6 fruit fly cellular contexts compared by ENCODE assay signal in genomic region chr3R:22368777-22369214, dm6.
TF ChIP-seq lines count a peak whose summit lies in the region.

No protein-coding gene starts in this region.

- TF ChIP-seq CTCF in whole organism, embryonic (GFP tag; optimal IDR thresholded peaks at IDR 0.05; lab: Kevin White, UChicago) = no peak

TF ChIP-seq in whole organism, 6 proteins besides CTCF, POLR2A, EP300 and RAD21:
- peak; percentile 72 for TF ChIP-seq pan (optimal IDR thresholded peaks at IDR 0.05; lab: Kevin White, UChicago)
- TF ChIP-seq psq (optimal IDR thresholded peaks at IDR 0.05; lab: Kevin White, UChicago) = no peak

TF ChIP-seq in whole organism, adult, 20 proteins besides CTCF, POLR2A, EP300 and RAD21:
- TF ChIP-seq Hr96 (GFP tag; optimal IDR thresholded peaks at IDR 0.05; lab: Kevin White, UChicago) (peak; percentile 72), CG14711 (tag; optimal IDR thresholded peaks at IDR 0.05; lab: Kevin White, UChicago) (no peak), CG7101 (tag; optimal IDR thresholded peaks at IDR 0.05; lab: Kevin White, UChicago) (peak; percentile 52), CG7045 (GFP tag; optimal IDR thresholded peaks at IDR 0.05; lab: Kevin White, UChicago) (peak; percentile 53), kay (GFP tag; lab: Kevin White, UChicago; ENCODE audit: borderline replicate concordance) (peak; percentile 79), CG33017 (tag; optimal IDR thresholded peaks at IDR 0.05; lab: Kevin White, UChicago) (peak; percentile 30), CG11617 (GFP tag; optimal IDR thresholded peaks at IDR 0.05; lab: Kevin White, UChicago) (peak; percentile 19), toe (GFP tag; optimal IDR thresholded peaks at IDR 0.05; lab: Kevin White, UChicago) (no peak), cnc (optimal IDR thresholded peaks at IDR 0.05; lab: Kevin White, UChicago) (no peak), bab1 (GFP tag; optimal IDR thresholded peaks at IDR 0.05; lab: Kevin White, UChicago) (peak; percentile 2), Mnt (GFP tag; optimal IDR thresholded peaks at IDR 0.05; lab: Kevin White, UChicago) (no peak)

TF ChIP-seq in whole organism, embryonic, 481 proteins besides CTCF, POLR2A, EP300 and RAD21 (continues in another document):
- peak; percentile 71 for TF ChIP-seq mam (GFP tag; optimal IDR thresholded peaks at IDR 0.05; lab: Kevin White, UChicago)
- TF ChIP-seq tll (GFP tag; optimal IDR thresholded peaks at IDR 0.05; lab: Kevin White, UChicago) = no peak
- peak; percentile 80 for TF ChIP-seq CG7839 (tag; optimal IDR thresholded peaks at IDR 0.05; lab: Kevin White, UChicago)
- peak in 1 of 3 experiments; percentile 23 for TF ChIP-seq lola (GFP tag; optimal IDR thresholded peaks at IDR 0.05; lab: Kevin White, UChicago)
- TF ChIP-seq cwo (GFP tag; optimal IDR thresholded peaks at IDR 0.05; lab: Kevin White, UChicago) = peak; percentile 55
- TF ChIP-seq HHEX (GFP tag; optimal IDR thresholded peaks at IDR 0.05; lab: Kevin White, UChicago) = peak; percentile 49
- TF ChIP-seq CG5245 (GFP tag; optimal IDR thresholded peaks at IDR 0.05; lab: Kevin White, UChicago) = peak; percentile 32
- TF ChIP-seq gem (tag; optimal IDR thresholded peaks at IDR 0.05; lab: Kevin White, UChicago) = peak; percentile 76
- peak; percentile 76 for TF ChIP-seq ken (GFP tag; IDR thresholded peaks at IDR 0.05; lab: Robert Waterston, UW)
- TF ChIP-seq en (GFP tag; optimal IDR thresholded peaks at IDR 0.05; lab: Kevin White, UChicago) = no peak
- TF ChIP-seq CG9609 (GFP tag; optimal IDR thresholded peaks at IDR 0.05; lab: Kevin White, UChicago) = no peak
- TF ChIP-seq maf-S (GFP tag; optimal IDR thresholded peaks at IDR 0.05; lab: Kevin White, UChicago) = no peak
- peak; percentile 27 for TF ChIP-seq CG6254 (GFP tag; optimal IDR thresholded peaks at IDR 0.05; lab: Kevin White, UChicago)
- TF ChIP-seq Sry-β (GFP tag; optimal IDR thresholded peaks at IDR 0.05; lab: Kevin White, UChicago) = no peak
- TF ChIP-seq Trl (optimal IDR thresholded peaks at IDR 0.05; lab: Kevin White, UChicago) = peak; percentile 68 to 80
- TF ChIP-seq Trl (GFP tag; optimal IDR thresholded peaks at IDR 0.05; lab: Kevin White, UChicago) = peak; percentile 35
- peak; percentile 69; the same call in 2 of the 3 replicates for TF ChIP-seq CG3726 (GFP tag; IDR thresholded peaks at IDR 0.05; lab: Robert Waterston, UW)
- TF ChIP-seq Myb (GFP tag; optimal IDR thresholded peaks at IDR 0.05; lab: Kevin White, UChicago) = no peak
- TF ChIP-seq D (optimal IDR thresholded peaks at IDR 0.05; lab: Kevin White, UChicago) = no peak
- peak; percentile 41 for TF ChIP-seq D (GFP tag; optimal IDR thresholded peaks at IDR 0.05; lab: Kevin White, UChicago)

TF ChIP-seq in whole organism, prepupa, 60 proteins besides CTCF, POLR2A, EP300 and RAD21 (continues in another document):
- peak; percentile 37 for TF ChIP-seq Hr39 (GFP tag; optimal IDR thresholded peaks at IDR 0.05; lab: Kevin White, UChicago)
- no peak for TF ChIP-seq CG16779 (tag; optimal IDR thresholded peaks at IDR 0.05; lab: Kevin White, UChicago)
- TF ChIP-seq fd59A (GFP tag; optimal IDR thresholded peaks at IDR 0.05; lab: Kevin White, UChicago) = peak; percentile 44
- TF ChIP-seq Eip75B (GFP tag; optimal IDR thresholded peaks at IDR 0.05; lab: Kevin White, UChicago) = peak; percentile 60
- peak; percentile 79 for TF ChIP-seq CG11294 (GFP tag; IDR thresholded peaks at IDR 0.05; lab: Robert Waterston, UW)
- TF ChIP-seq Blimp-1 (GFP tag; optimal IDR thresholded peaks at IDR 0.05; lab: Kevin White, UChicago) = no peak
- TF ChIP-seq CG10631 (GFP tag; optimal IDR thresholded peaks at IDR 0.05; lab: Kevin White, UChicago) = peak; percentile 62
- peak; percentile 61 for TF ChIP-seq Gug (GFP tag; IDR thresholded peaks at IDR 0.05; lab: Robert Waterston, UW)
- peak; percentile 46 for TF ChIP-seq CG31627 (GFP tag; optimal IDR thresholded peaks at IDR 0.05; lab: Kevin White, UChicago)
- no peak for TF ChIP-seq Sox15 (GFP tag; optimal IDR thresholded peaks at IDR 0.05; lab: Kevin White, UChicago)
- TF ChIP-seq ss (GFP tag; optimal IDR thresholded peaks at IDR 0.05; lab: Kevin White, UChicago) = no peak
- peak; percentile 36 for TF ChIP-seq Eip93F (GFP tag; optimal IDR thresholded peaks at IDR 0.05; lab: Kevin White, UChicago)
- TF ChIP-seq pdm3 (GFP tag; optimal IDR thresholded peaks at IDR 0.05; lab: Kevin White, UChicago) = no peak
- TF ChIP-seq dsx (GFP tag; optimal IDR thresholded peaks at IDR 0.05; lab: Kevin White, UChicago; ENCODE audit: poor library complexity, severe bottlenecking) = peak; percentile 5
- peak; percentile 39 for TF ChIP-seq CG10669 (GFP tag; optimal IDR thresholded peaks at IDR 0.05; lab: Kevin White, UChicago)
- TF ChIP-seq Smox (GFP tag; optimal IDR thresholded peaks at IDR 0.05; lab: Kevin White, UChicago) = no peak
- TF ChIP-seq Sox14 (GFP tag; optimal IDR thresholded peaks at IDR 0.05; lab: Kevin White, UChicago) = peak; percentile 38
- TF ChIP-seq acj6 (GFP tag; optimal IDR thresholded peaks at IDR 0.05; lab: Kevin White, UChicago) = peak; percentile 72
- peak; percentile 13 for TF ChIP-seq CG11762 (GFP tag; optimal IDR thresholded peaks at IDR 0.05; lab: Kevin White, UChicago; ENCODE audit: insufficient read depth)
- TF ChIP-seq esn (GFP tag; optimal IDR thresholded peaks at IDR 0.05; lab: Kevin White, UChicago) = peak; percentile 75

TF ChIP-seq in whole organism, pupa, 21 proteins besides CTCF, POLR2A, EP300 and RAD21:
- TF ChIP-seq CG34367 (tag; optimal IDR thresholded peaks at IDR 0.05; lab: Kevin White, UChicago) (no peak), Snoo (tag; optimal IDR thresholded peaks at IDR 0.05; lab: Kevin White, UChicago) (peak; percentile 74), CG8159 (tag; optimal IDR thresholded peaks at IDR 0.05; lab: Kevin White, UChicago) (no peak), fd96Ca (GFP tag; IDR thresholded peaks at IDR 0.05; lab: Robert Waterston, UW) (peak; percentile 77), CG15710 (tag; optimal IDR thresholded peaks at IDR 0.05; lab: Kevin White, UChicago) (peak; percentile 55), CG8301 (tag; optimal IDR thresholded peaks at IDR 0.05; lab: Kevin White, UChicago) (peak; percentile 11), CG9948 (tag; optimal IDR thresholded peaks at IDR 0.05; lab: Kevin White, UChicago) (peak; percentile 32), CG32121 (GFP tag; IDR thresholded peaks at IDR 0.05; lab: Robert Waterston, UW) (peak; percentile 64), Ets98B (GFP tag; IDR thresholded peaks at IDR 0.05; lab: Robert Waterston, UW) (peak; percentile 63), rn (GFP tag; IDR thresholded peaks at IDR 0.05; lab: Robert Waterston, UW) (peak; percentile 69), Pif1B (GFP tag; optimal IDR thresholded peaks at IDR 0.05; lab: Kevin White, UChicago) (peak; percentile 80), gl (tag; optimal IDR thresholded peaks at IDR 0.05; lab: Kevin White, UChicago) (no peak), EcR (GFP tag; optimal IDR thresholded peaks at IDR 0.05; lab: Kevin White, UChicago) (no peak), CG12605 (GFP tag; IDR thresholded peaks at IDR 0.05; lab: Robert Waterston, UW) (peak; percentile 68), CG14655 (GFP tag; optimal IDR thresholded peaks at IDR 0.05; lab: Kevin White, UChicago) (no peak), D1 (tag; optimal IDR thresholded peaks at IDR 0.05; lab: Kevin White, UChicago) (no peak), CG17806 (tag; optimal IDR thresholded peaks at IDR 0.05; lab: Kevin White, UChicago) (peak; percentile 11), Pif1A (GFP tag; optimal IDR thresholded peaks at IDR 0.05; lab: Kevin White, UChicago) (peak; percentile 67), CG13204 (GFP tag; optimal IDR thresholded peaks at IDR 0.05; lab: Kevin White, UChicago) (no peak), CG4496 (GFP tag; IDR thresholded peaks at IDR 0.05; lab: Robert Waterston, UW) (peak; percentile 72), CG10348 (GFP tag; IDR thresholded peaks at IDR 0.05; lab: Robert Waterston, UW) (no peak)

TF ChIP-seq in whole organism, wandering third instar larva, 38 proteins besides CTCF, POLR2A, EP300 and RAD21:
- TF ChIP-seq ey (GFP tag; optimal IDR thresholded peaks at IDR 0.05; lab: Kevin White, UChicago) = peak; percentile 60
- TF ChIP-seq h (GFP tag; optimal IDR thresholded peaks at IDR 0.05; lab: Kevin White, UChicago) = peak; percentile 57
- no peak for TF ChIP-seq CG9705 (GFP tag; optimal IDR thresholded peaks at IDR 0.05; lab: Kevin White, UChicago)
- TF ChIP-seq sage (GFP tag; optimal IDR thresholded peaks at IDR 0.05; lab: Kevin White, UChicago) = peak; percentile 30
- peak; percentile 67 for TF ChIP-seq psq (GFP tag; optimal IDR thresholded peaks at IDR 0.05; lab: Kevin White, UChicago)
- peak; percentile 48 for TF ChIP-seq HLH106 (tag; optimal IDR thresholded peaks at IDR 0.05; lab: Kevin White, UChicago)
- no peak for TF ChIP-seq GATAd (GFP tag; optimal IDR thresholded peaks at IDR 0.05; lab: Kevin White, UChicago)
- TF ChIP-seq Sp1 (GFP tag; optimal IDR thresholded peaks at IDR 0.05; lab: Kevin White, UChicago) = peak; percentile 60
- peak; percentile 69 for TF ChIP-seq rgr (GFP tag; optimal IDR thresholded peaks at IDR 0.05; lab: Kevin White, UChicago)
- peak; percentile 78 for TF ChIP-seq sv (GFP tag; optimal IDR thresholded peaks at IDR 0.05; lab: Kevin White, UChicago)
- TF ChIP-seq fru (GFP tag; optimal IDR thresholded peaks at IDR 0.05; lab: Kevin White, UChicago) = peak; percentile 83
- no peak for TF ChIP-seq Hr78 (GFP tag; optimal IDR thresholded peaks at IDR 0.05; lab: Kevin White, UChicago)
- TF ChIP-seq br (GFP tag; optimal IDR thresholded peaks at IDR 0.05; lab: Kevin White, UChicago) = peak; percentile 74
- TF ChIP-seq Myc (optimal IDR thresholded peaks at IDR 0.05; lab: Kevin White, UChicago) = no peak
- no peak for TF ChIP-seq dmrt93B (GFP tag; optimal IDR thresholded peaks at IDR 0.05; lab: Kevin White, UChicago)
- TF ChIP-seq OdsH (GFP tag; optimal IDR thresholded peaks at IDR 0.05; lab: Kevin White, UChicago) = peak; percentile 69
- no peak for TF ChIP-seq pan (optimal IDR thresholded peaks at IDR 0.05; lab: Kevin White, UChicago)
- TF ChIP-seq woc (GFP tag; optimal IDR thresholded peaks at IDR 0.05; lab: Kevin White, UChicago) = peak; percentile 74
- no peak for TF ChIP-seq jim (GFP tag; optimal IDR thresholded peaks at IDR 0.05; lab: Kevin White, UChicago)
- TF ChIP-seq foxo (GFP tag; optimal IDR thresholded peaks at IDR 0.05; lab: Kevin White, UChicago) = peak in 1 of 2 experiments; percentile 79
